Worm (Caenorhabditis elegans) whole organism, L3 larva: ENCODE data around the gene Y43F8B.24.
A peak's percentile ranks its signal among the peaks of the same experiment; 100 is the strongest.

ENCODE experiments used
- R02D3.7 ChIP-seq: fragments of 150-350 bp; optimal IDR thresholded peaks from 2 replicates; lab custom pipeline; 2014; ENCODE audit warnings: missing biosample characterization, missing genetic modification characterization
- ZK546.5 ChIP-seq: sonication (generic microtip); optimal IDR thresholded peaks from 2 replicates; lab custom pipeline; 2017; ENCODE audit warnings: missing biosample characterization, missing genetic modification characterization
- aly-2 ChIP-seq: fragments of 150-350 bp; optimal IDR thresholded peaks from 2 replicates; lab custom pipeline; 2014; ENCODE audit warnings: missing biosample characterization, missing genetic modification characterization
- ama-1 ChIP-seq: fragments of 150-350 bp; optimal IDR thresholded peaks from 2 replicates; lab custom pipeline; 2018
- ceh-16 ChIP-seq: sonication (generic microtip); optimal IDR thresholded peaks from 2 replicates; lab custom pipeline; 2017; ENCODE audit warnings: missing biosample characterization, missing genetic modification characterization
- ceh-28 ChIP-seq: fragments of 150-350 bp; optimal IDR thresholded peaks from 2 replicates; lab custom pipeline; 2014; ENCODE audit warnings: missing biosample characterization, missing genetic modification reagents, missing genetic modification characterization
- ceh-82 ChIP-seq: fragments of 150-350 bp; optimal IDR thresholded peaks from 2 replicates; lab custom pipeline; 2014; ENCODE audit warnings: missing biosample characterization, missing genetic modification characterization
- daf-12 ChIP-seq: fragments of 150-350 bp; optimal IDR thresholded peaks from 2 replicates; lab custom pipeline; 2014; ENCODE audit warnings: missing biosample characterization, missing genetic modification reagents, missing genetic modification characterization
- egl-5 ChIP-seq: fragments of 150-350 bp; optimal IDR thresholded peaks from 2 replicates; lab custom pipeline; 2017; ENCODE audit warnings: missing biosample characterization, missing genetic modification reagents, missing genetic modification characterization, inconsistent platforms
- elt-2 ChIP-seq: sonication (generic microtip); optimal IDR thresholded peaks from 2 replicates; lab custom pipeline; 2016; ENCODE audit warnings: missing genetic modification reagents, mild to moderate bottlenecking, missing genetic modification characterization, missing compliant biosample characterization
- elt-3 ChIP-seq, 3 experiments: fragments of 150-350 bp in 1 of 3; sonication (generic microtip) in 2 of 3; optimal IDR thresholded peaks; 2 replicates in 2 of 3; 4 replicates in 1 of 3; lab custom pipeline; 2014 to 2017; ENCODE audit warnings: missing biosample characterization in 3 of 3, missing genetic modification characterization in 3 of 3
- fkh-10 ChIP-seq: sonication (generic microtip); optimal IDR thresholded peaks from 2 replicates; lab custom pipeline; 2017; ENCODE audit warnings: missing biosample characterization, missing genetic modification reagents, missing genetic modification characterization
- fkh-2 ChIP-seq: fragments of 150-350 bp; optimal IDR thresholded peaks from 2 replicates; lab custom pipeline; 2014; ENCODE audit warnings: missing biosample characterization, missing genetic modification reagents, missing genetic modification characterization
- fos-1 ChIP-seq: fragments of 150-350 bp; optimal IDR thresholded peaks from 2 replicates; lab custom pipeline; 2014; ENCODE audit warnings: missing biosample characterization, missing genetic modification characterization
- hmg-11 ChIP-seq: sonication (generic microtip); optimal IDR thresholded peaks from 2 replicates; lab custom pipeline; 2016; ENCODE audit warnings: missing genetic modification characterization, missing compliant biosample characterization
- lin-15B ChIP-seq: fragments of 150-350 bp; optimal IDR thresholded peaks from 2 replicates; lab custom pipeline; 2014; ENCODE audit warnings: missing biosample characterization, missing genetic modification characterization
- lin-39 ChIP-seq: fragments of 150-350 bp; optimal IDR thresholded peaks from 2 replicates; lab custom pipeline; 2018; ENCODE audit warnings: missing biosample characterization, missing genetic modification reagents, missing genetic modification characterization
- mdl-1 ChIP-seq: fragments of 150-350 bp; optimal IDR thresholded peaks from 2 replicates; lab custom pipeline; 2014; ENCODE audit warnings: missing biosample characterization, missing genetic modification characterization
- nfya-1 ChIP-seq: sonication (generic microtip); optimal IDR thresholded peaks from 2 replicates; lab custom pipeline; 2017; ENCODE audit warnings: missing genetic modification characterization, mild to moderate bottlenecking, missing compliant biosample characterization, antibody characterized with exemption, moderate library complexity; ENCODE audit not compliant: insufficient read depth
- nhr-12 ChIP-seq: fragments of 150-350 bp; optimal IDR thresholded peaks from 2 replicates; lab custom pipeline; 2014; ENCODE audit warnings: missing biosample characterization, missing genetic modification characterization
- nhr-23 ChIP-seq: fragments of 150-350 bp; optimal IDR thresholded peaks from 2 replicates; lab custom pipeline; 2014; ENCODE audit warnings: missing biosample characterization, missing genetic modification reagents, missing genetic modification characterization
- nhr-28 ChIP-seq: fragments of 150-350 bp; optimal IDR thresholded peaks from 2 replicates; lab custom pipeline; 2014; ENCODE audit warnings: missing biosample characterization, missing genetic modification characterization
- nhr-43 ChIP-seq: sonication (generic microtip); optimal IDR thresholded peaks from 2 replicates; lab custom pipeline; 2016; ENCODE audit warnings: mild to moderate bottlenecking, missing genetic modification characterization, missing compliant biosample characterization; ENCODE audit not compliant: poor library complexity, severe bottlenecking
- nhr-67 ChIP-seq: fragments of 150-350 bp; optimal IDR thresholded peaks from 2 replicates; lab custom pipeline; 2014; ENCODE audit warnings: missing biosample characterization, missing genetic modification characterization
- nhr-76 ChIP-seq: fragments of 150-350 bp; sonication (generic microtip); optimal IDR thresholded peaks from 5 replicates; lab custom pipeline; 2014; ENCODE audit warnings: missing biosample characterization, missing genetic modification characterization
- nhr-77 ChIP-seq: fragments of 150-350 bp; optimal IDR thresholded peaks from 2 replicates; lab custom pipeline; 2014; ENCODE audit warnings: missing biosample characterization, missing genetic modification characterization
- pha-4 ChIP-seq: fragments of 150-350 bp; optimal IDR thresholded peaks from 2 replicates; lab custom pipeline; 2014; ENCODE audit warnings: missing biosample characterization, missing genetic modification reagents, missing genetic modification characterization
- snpc-4 ChIP-seq: fragments of 150-350 bp; optimal IDR thresholded peaks from 2 replicates; lab custom pipeline; 2014; ENCODE audit warnings: missing biosample characterization, missing genetic modification characterization
- tbx-2 ChIP-seq: sonication (generic microtip); optimal IDR thresholded peaks from 2 replicates; lab custom pipeline; 2016; ENCODE audit warnings: mild to moderate bottlenecking, missing genetic modification characterization, missing compliant biosample characterization
- unc-39 ChIP-seq: sonication (generic microtip); optimal IDR thresholded peaks from 4 replicates; lab custom pipeline; 2017; ENCODE audit warnings: missing biosample characterization, missing genetic modification characterization
- unc-62 ChIP-seq: fragments of 150-350 bp; sonication (generic microtip); optimal IDR thresholded peaks from 4 replicates; lab custom pipeline; 2014; ENCODE audit warnings: missing biosample characterization, missing genetic modification reagents, missing genetic modification characterization
- zag-1 ChIP-seq: fragments of 150-350 bp; optimal IDR thresholded peaks from 2 replicates; lab custom pipeline; 2014; ENCODE audit warnings: missing biosample characterization, missing genetic modification characterization
- ztf-11 ChIP-seq: fragments of 150-350 bp; optimal IDR thresholded peaks from 2 replicates; lab custom pipeline; 2014; ENCODE audit warnings: missing biosample characterization, missing genetic modification characterization
- ztf-4 ChIP-seq: fragments of 150-350 bp; optimal IDR thresholded peaks from 2 replicates; lab custom pipeline; 2014; ENCODE audit warnings: missing biosample characterization, missing genetic modification characterization

Y43F8B.24 gene

DNA sequence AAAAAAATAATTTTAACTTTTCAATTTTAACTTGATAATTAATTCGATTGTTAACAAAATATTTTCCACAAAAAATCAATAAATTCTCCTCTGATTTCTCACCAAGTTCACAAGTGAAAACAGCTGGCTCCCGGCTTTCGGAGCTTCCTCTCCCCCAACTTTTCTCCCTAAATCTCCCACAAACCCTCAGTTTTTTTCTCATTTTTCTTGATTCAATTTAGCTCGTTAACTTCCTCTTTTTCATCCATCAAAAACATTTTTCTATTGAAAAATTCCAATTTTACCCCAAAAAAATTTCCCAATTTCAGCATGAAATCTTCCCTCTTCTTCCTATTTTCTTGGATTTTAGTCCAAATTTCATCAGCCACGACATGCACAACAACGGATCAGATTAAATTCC, 13.2 kb downstream of the Y43F8B.24 start, which contains the start of gene Y43F8B.11:
Gene Y43F8B.11 (plus strand): TSS at position 301 of the 400 bp plus-strand sequence.
- no peak for TF ChIP-seq elt-3 (tag; optimal IDR thresholded peaks at IDR 0.05; lab: Kevin White, UChicago)
- no peak for TF ChIP-seq nhr-77 (tag; lab: Kevin White, UChicago)
- TF ChIP-seq fkh-10 (GFP tag; lab: Kevin White, UChicago) = no peak
- TF ChIP-seq aly-2 (tag; lab: Kevin White, UChicago) = no peak
- no peak for TF ChIP-seq pha-4 (tag; lab: Kevin White, UChicago)
- no peak for TF ChIP-seq ztf-4 (tag; lab: Kevin White, UChicago)
- TF ChIP-seq, all 47 proteins: peak for 0

DNA sequence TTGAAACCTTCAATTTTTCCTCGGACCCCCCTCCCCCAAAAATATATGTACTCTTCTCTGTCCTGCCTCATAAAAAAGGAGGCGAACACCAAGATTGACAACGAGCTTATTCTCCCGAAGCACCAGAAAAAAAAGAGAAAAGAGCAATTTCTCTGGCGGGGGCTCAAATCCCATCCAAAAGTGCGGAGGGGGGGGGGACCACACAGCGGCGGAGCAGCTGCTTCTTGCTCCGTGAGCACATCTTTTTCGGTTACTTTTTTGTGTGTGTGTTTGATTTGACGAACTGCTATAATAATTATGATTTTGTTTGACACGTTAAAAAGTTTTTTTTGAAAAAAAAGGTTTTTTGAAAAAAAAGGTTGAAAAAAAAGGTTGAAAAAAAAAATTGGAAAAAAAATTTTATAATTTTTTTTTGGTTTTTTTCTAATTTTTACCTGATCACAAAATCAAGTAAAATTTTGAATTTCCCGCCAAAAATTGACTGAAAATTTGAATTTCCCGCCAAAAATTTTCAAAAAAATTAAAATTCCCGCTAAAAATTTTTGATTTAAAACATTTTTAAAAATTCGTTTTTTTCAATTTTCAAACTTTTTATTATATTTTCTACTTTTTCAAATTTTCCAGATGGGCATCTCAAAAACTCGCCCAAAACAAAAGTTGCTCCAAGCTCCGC, 16.8 kb downstream of the Y43F8B.24 start, which contains the start of gene Y43F8B.10:
Gene Y43F8B.10 (plus strand): TSS at position 623 of the 673 bp plus-strand sequence.
- TF ChIP-seq nfya-1 (tag; lab: Kevin White, UChicago) = peak; percentile 9
- no peak for TF ChIP-seq elt-2 (tag; lab: Kevin White, UChicago)

DNA sequence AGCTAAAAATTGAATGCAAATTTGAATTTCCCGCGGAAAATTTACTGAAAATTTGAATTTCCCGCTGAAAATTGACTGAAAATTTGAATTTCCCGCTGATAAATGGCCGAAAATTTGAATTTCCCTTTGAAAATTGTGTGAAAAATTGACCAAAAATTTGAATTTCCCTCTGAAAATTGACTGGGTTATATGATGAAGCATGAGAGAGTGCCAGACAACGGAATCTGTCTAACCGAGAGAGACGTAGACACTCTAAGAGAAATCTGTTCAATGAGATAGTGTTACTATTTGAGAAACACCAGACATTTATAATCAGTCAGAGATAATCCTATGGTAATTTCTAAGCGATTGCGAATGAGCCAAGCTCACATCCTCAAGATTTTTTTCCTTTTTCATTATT, 20.1 kb downstream of the Y43F8B.24 start:
- TF ChIP-seq nhr-67 (tag; lab: Kevin White, UChicago) (no peak), nhr-76 (no peak), unc-62 (no peak), ztf-11 (tag; lab: Kevin White, UChicago) (no peak), aly-2 (tag; lab: Kevin White, UChicago) (no peak), elt-2 (tag; lab: Kevin White, UChicago) (no peak), ZK546.5 (tag; lab: Kevin White, UChicago) (no peak), mdl-1 (tag; lab: Kevin White, UChicago) (no peak), nhr-43 (tag; lab: Kevin White, UChicago) (no peak), daf-12 (tag; lab: Kevin White, UChicago) (no peak), ceh-28 (tag; lab: Kevin White, UChicago) (no peak), nhr-28 (tag; lab: Kevin White, UChicago) (no peak), egl-5 (tag; lab: Kevin White, UChicago) (no peak)

DNA sequence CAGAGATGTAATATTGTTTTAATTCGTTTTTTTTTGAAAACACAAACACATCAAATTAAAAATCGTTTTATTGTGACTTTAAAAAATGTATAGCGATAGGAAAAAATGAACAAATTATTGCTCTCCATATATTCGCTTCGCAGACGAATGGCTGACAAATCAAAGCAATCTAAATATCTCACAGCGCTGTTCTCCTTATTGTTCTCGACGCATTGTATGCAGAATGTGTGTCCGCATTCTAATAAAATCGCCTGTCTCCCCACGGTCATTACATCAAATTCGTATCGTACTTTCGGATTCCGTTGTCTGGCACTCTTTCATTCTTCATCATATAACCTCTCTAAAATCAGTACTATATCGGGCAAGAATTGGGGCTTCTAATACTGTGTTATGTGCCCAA, 20.6 kb downstream of the Y43F8B.24 start, which contains the start of gene Y43F8B.9:
Gene Y43F8B.9 (plus strand): TSS at position 301 of the 400 bp plus-strand sequence.
- TF ChIP-seq R02D3.7 (tag; lab: Kevin White, UChicago) (no peak), tbx-2 (tag; lab: Kevin White, UChicago) (no peak), hmg-11 (no peak), pha-4 (tag; lab: Kevin White, UChicago) (no peak), snpc-4 (tag; lab: Kevin White, UChicago) (no peak), zag-1 (tag; lab: Kevin White, UChicago) (no peak), fos-1 (no peak), ceh-16 (tag; lab: Kevin White, UChicago) (no peak)
- TF ChIP-seq, all 47 proteins: peak for 0

DNA sequence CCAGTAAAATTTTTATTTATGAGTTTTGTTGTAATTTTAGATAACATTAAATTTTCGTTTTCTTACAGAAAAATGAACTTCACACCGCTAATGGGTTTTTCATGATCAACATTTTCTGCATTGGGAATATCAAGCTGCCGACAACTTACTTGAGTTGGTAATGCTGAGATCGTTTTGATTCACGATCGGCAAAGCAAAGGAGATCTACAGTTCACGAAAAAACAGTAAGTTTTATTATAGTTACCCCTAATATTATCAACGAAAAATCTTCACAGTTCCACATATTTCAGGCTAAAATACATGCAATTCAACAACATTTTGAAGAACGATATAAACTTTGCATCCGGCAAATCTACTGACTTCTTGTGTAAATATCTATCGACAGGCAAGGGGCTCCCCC, 25.3 kb downstream of the Y43F8B.24 start, which contains the start of gene Y43F8B.22:
Gene Y43F8B.22 (plus strand): TSS at position 301 of the 400 bp plus-strand sequence.
- no peak for TF ChIP-seq fkh-2 (tag; lab: Kevin White, UChicago)
- no peak for TF ChIP-seq nhr-28 (tag; lab: Kevin White, UChicago)
- TF ChIP-seq nhr-43 (tag; lab: Kevin White, UChicago) = no peak
- no peak for TF ChIP-seq nfya-1 (tag; lab: Kevin White, UChicago)
- no peak for TF ChIP-seq egl-5 (tag; lab: Kevin White, UChicago)
- no peak for TF ChIP-seq ama-1 (lab: Kevin White, UChicago)
- no peak for TF ChIP-seq lin-15B
- no peak for TF ChIP-seq nhr-67 (tag; lab: Kevin White, UChicago)
- no peak for TF ChIP-seq nhr-12 (tag; lab: Kevin White, UChicago)
- no peak for TF ChIP-seq ztf-11 (tag; lab: Kevin White, UChicago)
- TF ChIP-seq pha-4 (tag; lab: Kevin White, UChicago) = no peak
- no peak for TF ChIP-seq unc-39 (tag; lab: Kevin White, UChicago)
- TF ChIP-seq nhr-23 = no peak
- no peak for TF ChIP-seq snpc-4 (tag; lab: Kevin White, UChicago)
- no peak for TF ChIP-seq lin-39 (tag; lab: Kevin White, UChicago)
- TF ChIP-seq elt-2 (tag; lab: Kevin White, UChicago) = no peak
- no peak for TF ChIP-seq ceh-82 (tag; lab: Kevin White, UChicago)
